Worm (Caenorhabditis elegans) whole organism, L4 larva: ENCODE data around the gene F11G11.5.

Source experiments
- F26F4.8 ChIP-seq: fragments of 200-800 bp; sonication (Bioruptor generic); conservative IDR thresholded peaks from 2 replicates; pipeline ENCODE4 v1.3.6; 2022; ENCODE audit warnings: missing genetic modification characterization, missing compliant biosample characterization
- ceh-20 ChIP-seq: fragments of 200-800 bp; sonication (Bioruptor generic); IDR thresholded peaks from 2 replicates; pipeline ENCODE4 v1.3.6; 2022; ENCODE audit warnings: missing genetic modification reagents, missing genetic modification characterization, missing compliant biosample characterization
- ces-1 ChIP-seq: fragments of 150-350 bp; sonication (generic microtip); optimal IDR thresholded peaks from 4 replicates; lab custom pipeline; 2014; ENCODE audit warnings: missing biosample characterization, missing genetic modification reagents, missing genetic modification characterization
- lsy-2 ChIP-seq, 2 experiments: fragments of 150-350 bp in 1 of 2; sonication (generic microtip) in 1 of 2; optimal IDR thresholded peaks; 2 replicates each; lab custom pipeline; 2014 to 2017; ENCODE audit warnings: missing biosample characterization in 2 of 2, missing genetic modification characterization in 2 of 2
- mdl-1 ChIP-seq, 2 experiments: fragments of 150-350 bp in 1 of 2; sonication (generic microtip) in 1 of 2; optimal IDR thresholded peaks; 2 replicates each; lab custom pipeline; 2014 to 2017; ENCODE audit warnings: missing biosample characterization in 2 of 2, missing genetic modification characterization in 2 of 2
- nhr-237 ChIP-seq: sonication (generic microtip); optimal IDR thresholded peaks from 2 replicates; lab custom pipeline; 2017; ENCODE audit warnings: missing biosample characterization, missing genetic modification characterization
- nhr-77 ChIP-seq: fragments of 150-350 bp; optimal IDR thresholded peaks from 2 replicates; lab custom pipeline; 2014; ENCODE audit warnings: missing biosample characterization, missing genetic modification characterization
- pha-4 ChIP-seq, 2 experiments: fragments of 150-350 bp in 1 of 2; fragments of 200-800 bp in 1 of 2; sonication (Bioruptor generic) in 1 of 2; IDR thresholded peaks in 1 of 2; optimal IDR thresholded peaks in 1 of 2; 2 replicates each; pipeline versions ENCODE4 v1.3.6 to Lab custom; 2014 to 2022; ENCODE audit warnings: missing genetic modification characterization in 2 of 2, missing genetic modification reagents in 2 of 2, missing biosample characterization in 1 of 2, missing compliant biosample characterization in 1 of 2
- zag-1 ChIP-seq: fragments of 150-350 bp; optimal IDR thresholded peaks from 2 replicates; lab custom pipeline; 2014; ENCODE audit warnings: missing biosample characterization, missing genetic modification characterization
- zip-11 ChIP-seq: fragments of 200-800 bp; sonication (Bioruptor generic); IDR thresholded peaks from 2 replicates; pipeline ENCODE4 v1.3.6; 2022; ENCODE audit warnings: missing genetic modification characterization, missing compliant biosample characterization

DNA sequence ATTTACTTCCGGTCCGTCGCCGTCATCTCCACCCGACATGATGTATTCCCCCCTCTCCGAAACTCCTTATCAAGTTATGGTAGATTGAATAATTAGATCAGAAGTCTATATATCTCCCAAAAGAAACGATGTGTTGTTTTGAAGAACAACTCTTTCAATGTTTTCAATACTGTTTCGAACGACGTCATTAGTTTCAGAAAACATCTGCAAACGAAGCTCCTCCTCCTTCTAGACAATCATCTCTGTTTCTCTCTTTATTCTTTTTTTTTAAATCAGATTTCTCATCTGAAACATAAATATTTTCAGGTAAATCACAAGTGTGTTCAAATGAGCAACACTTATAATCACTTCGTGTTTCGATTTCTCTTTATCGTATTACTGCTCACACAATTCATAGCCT lies 7.8 kb upstream of the F11G11.5 start, which contains the start of gene T23B7.3:
- TF ChIP-seq mdl-1 (tag; optimal IDR thresholded peaks at IDR 0.05; lab: Kevin White, UChicago) (no peak), nhr-237 (no peak), ceh-20 (GFP tag; lab: Robert Waterston, UW) (no peak), lsy-2 (tag; optimal IDR thresholded peaks at IDR 0.05; lab: Kevin White, UChicago) (no peak), ces-1 (GFP tag; lab: Kevin White, UChicago) (no peak), zag-1 (tag; lab: Kevin White, UChicago) (no peak), zip-11 (GFP tag; lab: Robert Waterston, UW) (no peak), F26F4.8 (GFP tag; lab: Robert Waterston, UW) (no peak), nhr-77 (tag; lab: Kevin White, UChicago) (no peak), pha-4 (GFP tag; IDR thresholded peaks at IDR 0.05; lab: Robert Waterston, UW) (no peak), pha-4 (tag; optimal IDR thresholded peaks at IDR 0.05; lab: Kevin White, UChicago) (no peak)
